Worm (Caenorhabditis elegans) whole organism, early embryonic: ENCODE measurements around the gene ceeh-1.

ENCODE experiments used
- B0310.2 ChIP-seq: sonication (generic microtip); optimal IDR thresholded peaks from 2 replicates; lab custom pipeline; 2016; ENCODE audit warnings: mild to moderate bottlenecking, missing genetic modification characterization, missing compliant biosample characterization
- F13C5.2 ChIP-seq: sonication (generic microtip); optimal IDR thresholded peaks from 2 replicates; lab custom pipeline; 2017; ENCODE audit warnings: mild to moderate bottlenecking, missing genetic modification characterization, inconsistent platforms, missing compliant biosample characterization
- aly-1 ChIP-seq: sonication (generic microtip); optimal IDR thresholded peaks from 2 replicates; lab custom pipeline; 2016; ENCODE audit warnings: missing genetic modification characterization, missing compliant biosample characterization
- ama-1 ChIP-seq: fragments of 150-350 bp; optimal IDR thresholded peaks from 2 replicates; lab custom pipeline; 2014
- ceh-13 ChIP-seq: fragments of 200-800 bp; sonication (Bioruptor generic); optimal IDR thresholded peaks from 2 replicates; lab custom pipeline; 2018; ENCODE audit warnings: mild to moderate bottlenecking, missing genetic modification characterization, missing compliant biosample characterization
- ets-7 ChIP-seq: sonication (generic microtip); optimal IDR thresholded peaks from 2 replicates; lab custom pipeline; 2016; ENCODE audit warnings: missing genotype, missing genetic modification characterization, missing compliant biosample characterization
- flt-1 ChIP-seq: fragments of 200-800 bp; sonication (Bioruptor generic); IDR thresholded peaks from 2 replicates; pipeline ENCODE4 v1.3.6; 2022; ENCODE audit warnings: missing genetic modification characterization, missing compliant biosample characterization
- hmbx-1 ChIP-seq: sonication (generic microtip); optimal IDR thresholded peaks from 2 replicates; lab custom pipeline; 2016; ENCODE audit warnings: mild to moderate bottlenecking, missing genetic modification characterization, missing compliant biosample characterization
- hnd-1 ChIP-seq: sonication (generic microtip); optimal IDR thresholded peaks from 2 replicates; lab custom pipeline; 2016; ENCODE audit warnings: missing genetic modification characterization, missing compliant biosample characterization
- pes-1 ChIP-seq: fragments of 200-800 bp; sonication (Bioruptor generic); IDR thresholded peaks from 2 replicates; pipeline ENCODE4 v1.3.6; 2022; ENCODE audit warnings: missing genetic modification reagents, missing genetic modification characterization, missing compliant biosample characterization
- scrt-1 ChIP-seq: fragments of 200-800 bp; sonication (Bioruptor generic); IDR thresholded peaks from 2 replicates; pipeline ENCODE4 v1.3.6; 2022; ENCODE audit warnings: missing genetic modification characterization, missing compliant biosample characterization
- sea-1 ChIP-seq: fragments of 200-800 bp; sonication (Bioruptor generic); conservative IDR thresholded peaks from 2 replicates; pipeline ENCODE4 v1.3.6; 2022; ENCODE audit warnings: missing genetic modification characterization, missing compliant biosample characterization
- tbx-11 ChIP-seq: fragments of 200-800 bp; sonication (Bioruptor generic); IDR thresholded peaks from 2 replicates; pipeline ENCODE4 v1.3.6; 2022; ENCODE audit warnings: missing genetic modification characterization, missing compliant biosample characterization
- tbx-37 ChIP-seq: fragments of 200-800 bp; sonication (Bioruptor generic); conservative IDR thresholded peaks from 2 replicates; pipeline ENCODE4 v1.3.6; 2022; ENCODE audit warnings: missing genetic modification reagents, missing genetic modification characterization, missing compliant biosample characterization

The ceeh-1 gene

ce11 chrIII:789604-790003 is 42.5 kb downstream of the ceeh-1 start:
- no peak for TF ChIP-seq sea-1 (GFP tag; lab: Robert Waterston, UW)
- no peak for TF ChIP-seq pes-1 (GFP tag; lab: Robert Waterston, UW)
- no peak for TF ChIP-seq B0310.2 (tag; lab: Kevin White, UChicago)
- no peak for TF ChIP-seq F13C5.2 (tag; lab: Kevin White, UChicago)
- TF ChIP-seq aly-1, result no peak
- no peak for TF ChIP-seq scrt-1 (GFP tag; lab: Robert Waterston, UW)
- TF ChIP-seq tbx-11 (GFP tag; lab: Robert Waterston, UW), result no peak
- no peak for TF ChIP-seq tbx-37 (GFP tag; lab: Robert Waterston, UW)
- no peak for TF ChIP-seq hnd-1 (tag; lab: Kevin White, UChicago)

- TF ChIP-seq hmbx-1 (tag; lab: Kevin White, UChicago) (no peak), F13C5.2 (tag; lab: Kevin White, UChicago) (peak; percentile 33), pes-1 (GFP tag; lab: Robert Waterston, UW) (peak; percentile 64; the same call in 1 of the 2 replicates), tbx-37 (GFP tag; lab: Robert Waterston, UW) (peak; percentile 48; the same call in 1 of the 2 replicates)
Observed at ce11 chrIII:783254-783753, 48.8 kb downstream of the ceeh-1 start, which contains the start of the genes dagl-2 and ppm-1.G. dagl-2 (minus strand) TSS chrIII:783305. ppm-1.G (plus strand) TSS chrIII:783703.

- no peak for TF ChIP-seq hmbx-1 (tag; lab: Kevin White, UChicago)
- no peak for TF ChIP-seq ceh-13
- no peak for TF ChIP-seq flt-1 (GFP tag; lab: Robert Waterston, UW)
Observed at ce11 chrIII:782503-782902, 49.6 kb downstream of the ceeh-1 start.

ce11 chrIII:778771-779170 is 53.3 kb downstream of the ceeh-1 start, which contains the start of gene alh-11:
alh-11 (minus strand) TSS chrIII:778871.
- TF ChIP-seq F13C5.2 (tag; lab: Kevin White, UChicago), result no peak
- no peak for TF ChIP-seq scrt-1 (GFP tag; lab: Robert Waterston, UW)
- TF ChIP-seq ets-7, result no peak
- TF ChIP-seq tbx-37 (GFP tag; lab: Robert Waterston, UW), result no peak
- no peak for TF ChIP-seq ama-1 (lab: Kevin White, UChicago)
- TF ChIP-seq B0310.2 (tag; lab: Kevin White, UChicago), result no peak
